Worm (Caenorhabditis elegans): ENCODE data around the gene gana-1.
A peak's percentile ranks its signal among the peaks of the same experiment; 100 is the strongest.

- TF ChIP-seq snpc-4 (tag; optimal IDR thresholded peaks at IDR 0.05): peak; percentile 1
- no peak for TF ChIP-seq tbx-2 (tag; optimal IDR thresholded peaks at IDR 0.05)
- TF ChIP-seq nhr-12 (tag; optimal IDR thresholded peaks at IDR 0.05): no peak
- no peak for TF ChIP-seq fos-1 (tag; optimal IDR thresholded peaks at IDR 0.05)
- no peak for TF ChIP-seq ztf-11 (tag; optimal IDR thresholded peaks at IDR 0.05)
- no peak for TF ChIP-seq lin-39 (tag; optimal IDR thresholded peaks at IDR 0.05)
These were observed 48.7 kb upstream of the gana-1 start for ce11 chrV:12038317-12038716.

All from whole organism, L3 larva.